Worm (Caenorhabditis elegans) whole organism, L4 larva: ENCODE results near the gene srt-53.

Experiments used
- D1046.2 ChIP-seq: fragments of 200-800 bp; sonication (Bioruptor generic); IDR thresholded peaks from 2 replicates; pipeline ENCODE4 v1.3.6; 2022; ENCODE audit warnings: missing genetic modification characterization, missing compliant biosample characterization
- F37D6.2 ChIP-seq: sonication (generic microtip); optimal IDR thresholded peaks from 2 replicates; lab custom pipeline; 2016; ENCODE audit warnings: mild to moderate bottlenecking, missing genetic modification characterization, missing compliant biosample characterization
- Y48G9A.11 ChIP-seq: fragments of 200-800 bp; sonication (Bioruptor generic); IDR thresholded peaks from 2 replicates; pipeline ENCODE4 v1.3.6; 2022; ENCODE audit warnings: missing genetic modification reagents, missing genetic modification characterization, missing compliant biosample characterization
- Y75B8A.6 ChIP-seq: fragments of 200-800 bp; sonication (Bioruptor generic); IDR thresholded peaks from 2 replicates; pipeline ENCODE4 v1.3.6; 2022; ENCODE audit warnings: missing genetic modification reagents, missing genetic modification characterization, missing compliant biosample characterization
- aha-1 ChIP-seq: fragments of 150-350 bp; peaks from one replicate; lab custom pipeline; 2014; ENCODE audit warnings: missing biosample characterization, missing genetic modification characterization
- ceh-28 ChIP-seq: fragments of 150-350 bp; optimal IDR thresholded peaks from 2 replicates; lab custom pipeline; 2014; ENCODE audit warnings: missing biosample characterization, missing genetic modification reagents, missing genetic modification characterization
- ceh-82 ChIP-seq: sonication (generic microtip); optimal IDR thresholded peaks from 2 replicates; lab custom pipeline; 2017; ENCODE audit warnings: missing biosample characterization, missing genetic modification characterization
- ctbp-1 ChIP-seq: fragments of 200-800 bp; sonication (Bioruptor generic); IDR thresholded peaks from 2 replicates; pipeline ENCODE4 v1.3.6; 2022; ENCODE audit warnings: missing genetic modification reagents, missing genetic modification characterization, missing compliant biosample characterization
- daf-16 ChIP-seq, 3 experiments: sonication (generic microtip); optimal IDR thresholded peaks; 2 replicates each; lab custom pipeline; 2016 to 2017; ENCODE audit warnings: missing genetic modification characterization in 3 of 3, missing genetic modification reagents in 3 of 3, mild to moderate bottlenecking in 2 of 3, missing compliant biosample characterization in 2 of 3, missing biosample characterization in 1 of 3, moderate library complexity in 1 of 3
- dmd-6 ChIP-seq: fragments of 200-800 bp; sonication (Bioruptor generic); IDR thresholded peaks from 2 replicates; pipeline ENCODE4 v1.3.6; 2022; ENCODE audit warnings: missing genetic modification reagents, missing genetic modification characterization, missing compliant biosample characterization
- dmd-8 ChIP-seq: fragments of 200-800 bp; sonication (Bioruptor generic); IDR thresholded peaks from 2 replicates; pipeline ENCODE4 v1.3.6; 2022; ENCODE audit warnings: missing genetic modification characterization, missing compliant biosample characterization
- dpl-1 ChIP-seq: fragments of 150-350 bp; optimal IDR thresholded peaks from 2 replicates; lab custom pipeline; 2014; ENCODE audit warnings: missing biosample characterization, missing genetic modification reagents, missing genetic modification characterization
- dve-1 ChIP-seq: sonication (generic microtip); optimal IDR thresholded peaks from 2 replicates; lab custom pipeline; 2017; ENCODE audit warnings: antibody characterized with exemption, mild to moderate bottlenecking, missing genetic modification characterization, missing compliant biosample characterization; ENCODE audit not compliant: insufficient read depth
- fkh-10 ChIP-seq: fragments of 150-350 bp; optimal IDR thresholded peaks from 2 replicates; lab custom pipeline; 2014; ENCODE audit warnings: missing biosample characterization, missing genetic modification reagents, missing genetic modification characterization
- hif-1 ChIP-seq, 2 experiments: sonication (generic microtip); optimal IDR thresholded peaks; 2 replicates each; lab custom pipeline; 2016 to 2017; ENCODE audit warnings: missing compliant biosample characterization in 2 of 2, missing genetic modification characterization in 2 of 2, missing genetic modification reagents in 2 of 2, missing genotype in 2 of 2, mild to moderate bottlenecking in 1 of 2
- hlh-11 ChIP-seq: fragments of 200-800 bp; sonication (Bioruptor generic); optimal IDR thresholded peaks from 2 replicates; lab custom pipeline; 2018; ENCODE audit warnings: mild to moderate bottlenecking, missing genetic modification characterization, missing compliant biosample characterization
- hlh-30 ChIP-seq: sonication (generic microtip); optimal IDR thresholded peaks from 2 replicates; lab custom pipeline; 2017; ENCODE audit warnings: antibody characterized with exemption, mild to moderate bottlenecking, missing genetic modification characterization, missing compliant biosample characterization; ENCODE audit not compliant: insufficient read depth
- hmg-1.1 ChIP-seq: fragments of 200-800 bp; sonication (Bioruptor generic); IDR thresholded peaks from 2 replicates; pipeline ENCODE4 v1.3.6; 2022; ENCODE audit warnings: missing genetic modification reagents, missing genetic modification characterization, missing compliant biosample characterization
- lin-13 ChIP-seq: fragments of 150-350 bp; optimal IDR thresholded peaks from 2 replicates; lab custom pipeline; 2014; ENCODE audit warnings: missing biosample characterization, missing genetic modification reagents, missing genetic modification characterization
- lin-39 ChIP-seq: fragments of 150-350 bp; optimal IDR thresholded peaks from 2 replicates; lab custom pipeline; 2014; ENCODE audit warnings: missing biosample characterization, missing genetic modification reagents, missing genetic modification characterization
- lsy-2 ChIP-seq, 2 experiments: fragments of 150-350 bp in 1 of 2; sonication (generic microtip) in 1 of 2; optimal IDR thresholded peaks; 2 replicates each; lab custom pipeline; 2014 to 2017; ENCODE audit warnings: missing biosample characterization in 2 of 2, missing genetic modification characterization in 2 of 2
- mep-1 ChIP-seq: fragments of 150-350 bp; sonication (generic microtip); optimal IDR thresholded peaks from 3 replicates; lab custom pipeline; 2014; ENCODE audit warnings: missing biosample characterization, missing genetic modification characterization
- mes-2 ChIP-seq: sonication (generic microtip); optimal IDR thresholded peaks from 2 replicates; lab custom pipeline; 2016; ENCODE audit warnings: missing genotype, mild to moderate bottlenecking, missing genetic modification characterization, missing compliant biosample characterization; ENCODE audit not compliant: poor library complexity, severe bottlenecking
- mxl-3 ChIP-seq: fragments of 200-800 bp; sonication (Bioruptor generic); optimal IDR thresholded peaks from 2 replicates; lab custom pipeline; 2018; ENCODE audit warnings: mild to moderate bottlenecking, missing genetic modification characterization, missing compliant biosample characterization
- nhr-25 ChIP-seq: sonication (generic microtip); optimal IDR thresholded peaks from 2 replicates; lab custom pipeline; 2017; ENCODE audit warnings: missing genetic modification characterization, mild to moderate bottlenecking, missing compliant biosample characterization, antibody characterized with exemption, moderate library complexity, borderline replicate concordance; ENCODE audit not compliant: insufficient read depth
- nhr-28 ChIP-seq: fragments of 150-350 bp; optimal IDR thresholded peaks from 2 replicates; lab custom pipeline; 2014; ENCODE audit warnings: missing biosample characterization, missing genetic modification characterization
- nhr-6 ChIP-seq: fragments of 150-350 bp; optimal IDR thresholded peaks from 2 replicates; lab custom pipeline; 2014; ENCODE audit warnings: missing biosample characterization, missing genetic modification characterization
- nhr-76 ChIP-seq: fragments of 150-350 bp; optimal IDR thresholded peaks from 2 replicates; lab custom pipeline; 2014; ENCODE audit warnings: missing biosample characterization, missing genetic modification characterization
- pha-4 ChIP-seq, 2 experiments: fragments of 150-350 bp in 1 of 2; fragments of 200-800 bp in 1 of 2; sonication (Bioruptor generic) in 1 of 2; IDR thresholded peaks in 1 of 2; optimal IDR thresholded peaks in 1 of 2; 2 replicates each; pipeline versions ENCODE4 v1.3.6 to Lab custom; 2014 to 2022; ENCODE audit warnings: missing genetic modification characterization in 2 of 2, missing genetic modification reagents in 2 of 2, missing biosample characterization in 1 of 2, missing compliant biosample characterization in 1 of 2
- pqm-1 ChIP-seq: sonication (generic microtip); optimal IDR thresholded peaks from 2 replicates; lab custom pipeline; 2017; ENCODE audit warnings: missing biosample characterization, missing genetic modification characterization
- rbr-2 ChIP-seq: sonication (generic microtip); optimal IDR thresholded peaks from 2 replicates; lab custom pipeline; 2016; ENCODE audit warnings: missing genotype, missing genetic modification characterization, missing compliant biosample characterization
- snpc-1.2 ChIP-seq: fragments of 200-800 bp; sonication (Bioruptor generic); IDR thresholded peaks from 2 replicates; pipeline ENCODE4 v1.3.6; 2022; ENCODE audit warnings: missing genetic modification reagents, missing genetic modification characterization, missing compliant biosample characterization
- unc-62 ChIP-seq, 3 experiments: fragments of 150-350 bp in 1 of 3; sonication (generic microtip); optimal IDR thresholded peaks in 2 of 3; peaks in 1 of 3; 1 replicate in 1 of 3; 2 replicates in 2 of 3; lab custom pipeline; 2014 to 2017; ENCODE audit warnings: missing biosample characterization in 3 of 3, missing genetic modification characterization in 3 of 3, missing genetic modification reagents in 3 of 3, missing genotype in 1 of 3
- ztf-11 ChIP-seq: fragments of 150-350 bp; optimal IDR thresholded peaks from 2 replicates; lab custom pipeline; 2014; ENCODE audit warnings: missing biosample characterization, missing genetic modification characterization

Gene srt-53

DNA sequence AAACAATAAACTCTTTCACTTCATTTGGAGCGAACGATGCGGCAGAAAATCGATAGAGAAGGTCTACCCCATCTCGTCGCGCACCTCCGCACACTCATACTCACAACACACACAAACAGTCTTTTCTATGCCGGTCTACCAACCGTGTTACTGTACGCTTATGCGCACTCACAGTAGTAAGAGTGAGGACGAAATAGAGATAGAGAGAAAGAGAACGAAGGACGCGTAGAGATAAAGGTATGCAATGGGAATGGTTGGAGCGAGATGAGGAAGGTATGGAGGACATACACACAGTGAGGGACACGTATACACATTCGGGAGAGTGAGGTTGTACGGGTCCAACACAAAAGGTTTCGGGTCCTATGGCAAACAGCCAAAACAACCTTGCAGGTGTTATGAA is 38.6 kb upstream of the srt-53 start (continued):
- TF ChIP-seq nhr-6 (tag; lab: Kevin White, UChicago), result peak; percentile 41
- 0 out of 2 replicates have a peak, but pooled peaks have one; percentile 9 for TF ChIP-seq dmd-6
- peak; percentile 52 for TF ChIP-seq hlh-11 (tag; lab: Kevin White, UChicago)
- no peak for TF ChIP-seq dpl-1 (GFP tag; lab: Kevin White, UChicago)
- peak; percentile 52; the same call in 1 of the 2 replicates for TF ChIP-seq hmg-1.1 (GFP tag; lab: Robert Waterston, UW)
- peak in 1 of 2 experiments; percentile 54 for TF ChIP-seq lsy-2 (tag; optimal IDR thresholded peaks at IDR 0.05; lab: Kevin White, UChicago)

DNA sequence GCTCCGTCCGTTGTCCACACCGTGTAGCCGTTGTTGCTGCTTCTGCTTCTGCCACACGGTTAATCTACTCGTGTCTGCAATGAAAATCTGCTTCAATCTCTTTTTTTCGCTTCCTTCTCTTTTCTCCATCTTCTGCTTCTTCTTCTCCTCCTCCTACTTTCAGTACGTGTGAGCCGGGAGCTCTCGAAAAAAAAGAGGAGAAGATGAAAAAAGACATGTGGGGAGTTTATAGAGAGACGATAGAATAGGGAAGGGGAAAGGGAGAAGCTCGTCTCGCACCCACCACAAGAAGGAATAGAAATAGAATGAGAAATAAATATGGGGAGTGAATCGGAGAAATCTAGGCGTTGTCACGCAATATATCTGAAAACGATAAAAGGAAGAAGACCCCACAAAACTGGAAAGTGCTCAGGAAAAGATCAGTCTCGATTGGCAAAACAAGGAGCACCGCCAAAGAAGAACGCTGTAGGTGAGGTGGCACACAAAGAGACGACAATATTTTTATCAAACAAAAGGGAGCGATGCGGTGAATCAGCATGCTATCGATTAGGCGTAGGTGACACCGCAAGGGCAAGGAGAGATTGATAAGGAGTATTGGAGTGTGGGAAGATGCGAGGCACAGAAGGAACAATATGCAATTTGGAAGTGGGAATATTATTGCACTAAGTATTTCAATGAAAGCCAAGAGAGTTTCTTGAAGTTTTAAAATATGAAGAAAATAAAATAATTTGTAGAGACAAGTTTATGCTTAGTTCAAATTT is 37.7 kb upstream of the srt-53 start, which contains the start of gene let-413:
Gene let-413, minus strand, starts transcription at position 76 of the 761 bp plus-strand sequence.
- TF ChIP-seq D1046.2 (GFP tag; lab: Robert Waterston, UW) (no peak), hlh-30 (tag; lab: Kevin White, UChicago) (peak; percentile 8), unc-62 (GFP tag; optimal IDR thresholded peaks at IDR 0.05 in 1 of 2; lab: Kevin White, UChicago) (peak in 1 of 2 experiments; percentile 88), unc-62 (tag; optimal IDR thresholded peaks at IDR 0.05; lab: Kevin White, UChicago) (no peak), snpc-1.2 (GFP tag; lab: Robert Waterston, UW) (no peak), mes-2 (tag; lab: Kevin White, UChicago) (peak; percentile 52), ctbp-1 (GFP tag; lab: Robert Waterston, UW) (0 out of 2 replicates have a peak, but pooled peaks have one; percentile 10), pha-4 (GFP tag; IDR thresholded peaks at IDR 0.05; lab: Robert Waterston, UW) (0 out of 2 replicates have a peak, but pooled peaks have one; percentile 27), pha-4 (tag; optimal IDR thresholded peaks at IDR 0.05; lab: Kevin White, UChicago) (no peak), mxl-3 (peak; percentile 37), ztf-11 (tag; lab: Kevin White, UChicago) (no peak), daf-16 (GFP tag; optimal IDR thresholded peaks at IDR 0.05; lab: Kevin White, UChicago) (no peak), daf-16 (tag; optimal IDR thresholded peaks at IDR 0.05; lab: Kevin White, UChicago) (peak; percentile 39), hlh-11 (tag; lab: Kevin White, UChicago) (peak; percentile 44), aha-1 (tag; lab: Kevin White, UChicago) (peak; percentile 90), hif-1 (tag; optimal IDR thresholded peaks at IDR 0.05; lab: Kevin White, UChicago) (no peak), lin-39 (no peak), F37D6.2 (tag; lab: Kevin White, UChicago) (no peak), lsy-2 (tag; optimal IDR thresholded peaks at IDR 0.05; lab: Kevin White, UChicago) (peak in 1 of 2 experiments; percentile 23), nhr-28 (tag; lab: Kevin White, UChicago) (peak; percentile 66), dve-1 (peak; percentile 58), mep-1 (tag; lab: Kevin White, UChicago) (peak; percentile 20), fkh-10 (GFP tag; lab: Kevin White, UChicago) (peak; percentile 16), dmd-6 (peak; percentile 28; the same call in 1 of the 2 replicates), ceh-28 (tag; lab: Kevin White, UChicago) (no peak), nhr-6 (tag; lab: Kevin White, UChicago) (peak; percentile 44), pqm-1 (tag; lab: Kevin White, UChicago) (peak; percentile 76)

DNA sequence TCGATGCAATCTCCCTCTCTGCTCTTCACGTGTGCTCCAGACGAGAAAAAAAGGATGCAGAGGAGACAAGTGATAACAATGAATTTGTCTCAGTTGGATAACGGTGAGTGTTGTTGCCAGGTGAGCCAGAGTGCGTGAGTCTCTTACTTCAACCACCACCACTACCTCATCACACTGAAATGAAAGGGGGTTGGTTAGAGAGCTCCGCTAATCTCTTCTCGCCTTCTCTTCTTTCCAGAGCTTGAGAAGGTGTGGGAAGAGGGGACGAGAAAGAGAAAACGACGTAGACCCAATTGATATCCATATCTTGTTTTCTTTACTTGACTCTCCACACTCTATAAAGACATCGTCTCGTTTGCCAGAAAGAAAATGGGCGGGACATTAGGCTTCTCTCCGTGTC is 31.2 kb upstream of the srt-53 start:
- TF ChIP-seq rbr-2 (tag; lab: Kevin White, UChicago), result no peak
- no peak for TF ChIP-seq Y48G9A.11 (GFP tag; lab: Robert Waterston, UW)
- no peak for TF ChIP-seq dpl-1 (GFP tag; lab: Kevin White, UChicago)
- no peak for TF ChIP-seq dmd-8 (GFP tag; lab: Robert Waterston, UW)
- peak in 1 of 2 experiments; percentile 86 for TF ChIP-seq unc-62 (GFP tag; optimal IDR thresholded peaks at IDR 0.05 in 1 of 2; lab: Kevin White, UChicago)
- no peak for TF ChIP-seq unc-62 (tag; optimal IDR thresholded peaks at IDR 0.05; lab: Kevin White, UChicago)
- no peak for TF ChIP-seq lin-13 (GFP tag; lab: Kevin White, UChicago)
- no peak for TF ChIP-seq ceh-28 (tag; lab: Kevin White, UChicago)
- TF ChIP-seq ceh-82, result no peak
- TF ChIP-seq hlh-30 (tag; lab: Kevin White, UChicago), result no peak
- TF ChIP-seq nhr-76, result no peak
- TF ChIP-seq mes-2 (tag; lab: Kevin White, UChicago), result no peak
- TF ChIP-seq Y75B8A.6 (GFP tag; lab: Robert Waterston, UW), result no peak
- peak; percentile 94 for TF ChIP-seq aha-1 (tag; lab: Kevin White, UChicago)
- TF ChIP-seq nhr-25 (tag; lab: Kevin White, UChicago), result no peak
